Fruit fly (Drosophila melanogaster) whole organism, wandering third instar larva: ENCODE results near the gene CG8939.

ENCODE experiments used
- fru ChIP-seq: fragments of 200-800 bp; sonication (Bioruptor generic); optimal IDR thresholded peaks from 3 replicates; lab custom pipeline; 2016; ENCODE audit warnings: missing biosample characterization, mild to moderate bottlenecking, missing genetic modification characterization
- h ChIP-seq: fragments of 200-800 bp; sonication (Bioruptor generic); optimal IDR thresholded peaks from 3 replicates; lab custom pipeline; 2016; ENCODE audit warnings: missing biosample characterization, mild to moderate bottlenecking, missing genetic modification characterization
- sage ChIP-seq: fragments of 200-800 bp; sonication (Bioruptor generic); optimal IDR thresholded peaks from 2 replicates; lab custom pipeline; 2016; ENCODE audit warnings: missing biosample characterization, mild to moderate bottlenecking, missing genetic modification characterization

DNA sequence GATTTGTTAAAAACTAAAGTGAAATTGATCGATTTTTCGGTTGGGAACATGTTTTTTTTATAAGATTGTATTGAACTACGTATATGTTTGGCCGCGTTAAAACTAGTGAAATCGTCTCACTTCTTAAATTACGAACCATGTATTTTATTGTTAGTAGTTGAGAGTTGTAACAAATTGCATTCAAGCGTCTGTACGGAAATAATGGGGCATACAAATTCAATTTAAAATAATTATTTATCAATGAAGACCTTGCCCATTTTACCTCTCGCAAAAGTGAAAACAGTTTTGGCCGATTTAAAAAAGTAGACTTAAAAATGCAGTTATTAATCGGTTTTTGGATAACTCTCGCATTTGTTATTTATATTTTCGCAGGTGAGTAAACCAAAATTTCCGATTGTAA, 12.0 kb downstream of the CG8939 start, which contains the start of gene Muc14A:
- TF ChIP-seq sage (GFP tag; lab: Kevin White, UChicago) (no peak), fru (GFP tag; lab: Kevin White, UChicago) (no peak), h (GFP tag; lab: Kevin White, UChicago) (no peak)
